Worm (Caenorhabditis elegans): ENCODE data around the gene fmo-1.
"Not testable (repeated sequence)": the region's sequence is repeated elsewhere in the genome, so short reads cannot be mapped to it uniquely, and the experiment has no call there.

fmo-1 gene

ce11 chrIV:10680379-10680778 is 18.7 kb downstream of the fmo-1 start, which contains the start of gene K08C7.4:
TSS of gene K08C7.4 (minus strand) at chrIV:10680479.
- TF ChIP-seq C16A3.4 (tag; optimal IDR thresholded peaks at IDR 0.05) (no peak), ceh-82 (tag; optimal IDR thresholded peaks at IDR 0.05) (no peak), hlh-4 (tag; optimal IDR thresholded peaks at IDR 0.05) (no peak), unc-30 (tag; optimal IDR thresholded peaks at IDR 0.05) (no peak), swsn-7 (tag; optimal IDR thresholded peaks at IDR 0.05) (no peak), dpl-1 (GFP tag; optimal IDR thresholded peaks at IDR 0.05) (no peak), vab-15 (tag; optimal IDR thresholded peaks at IDR 0.05) (no peak)

- no peak for TF ChIP-seq sptf-1 (tag; optimal IDR thresholded peaks at IDR 0.05)
- peak; percentile 40; the same call in 1 of the 2 replicates for TF ChIP-seq nhr-19 (GFP tag; conservative IDR thresholded peaks at IDR 0.05)
- TF ChIP-seq grh-1 (GFP tag; IDR thresholded peaks at IDR 0.05): no peak
- TF ChIP-seq lin-35 (GFP tag; optimal IDR thresholded peaks at IDR 0.05): peak in 1 of 2 experiments; percentile 69
- TF ChIP-seq ceh-88 (GFP tag; IDR thresholded peaks at IDR 0.05): no peak
- peak in 1 of 6 experiments; percentile 42 for TF ChIP-seq elt-3 (tag; optimal IDR thresholded peaks at IDR 0.05)
- TF ChIP-seq nhr-77 (tag; optimal IDR thresholded peaks at IDR 0.05): no peak
- peak; percentile 50 for TF ChIP-seq lin-14 (GFP tag; optimal IDR thresholded peaks at IDR 0.05)
- peak; percentile 29 for TF ChIP-seq C16A3.4 (tag; optimal IDR thresholded peaks at IDR 0.05)
- peak; percentile 54 for TF ChIP-seq nhr-20 (tag; optimal IDR thresholded peaks at IDR 0.05)
- TF ChIP-seq jun-1 (tag; optimal IDR thresholded peaks at IDR 0.05): peak; percentile 28
- peak in 1 of 2 experiments; percentile 94 for TF ChIP-seq mdl-1 (tag; optimal IDR thresholded peaks at IDR 0.05)
- peak; percentile 41 for TF ChIP-seq nhr-85 (tag)
Observed at ce11 chrIV:10682155-10682749, 20.6 kb downstream of the fmo-1 start, which contains the start of gene fmo-2. TSS of gene fmo-2 (plus strand) at chrIV:10682524.

ce11 chrIV:10685758-10686157 is 24.1 kb downstream of the fmo-1 start, which contains the start of the genes K08C7.6 and R102.1:
TSS of gene K08C7.6 (minus strand) at chrIV:10685858.
TSS of gene R102.1 (plus strand) at chrIV:10686048.
- TF ChIP-seq lir-3 (tag; optimal IDR thresholded peaks at IDR 0.05; ENCODE audit: poor library complexity): no peak
- peak; percentile 64 for TF ChIP-seq lin-14 (GFP tag; optimal IDR thresholded peaks at IDR 0.05)
- TF ChIP-seq irx-1 (tag; optimal IDR thresholded peaks at IDR 0.05): no peak
- TF ChIP-seq nhr-90 (tag; optimal IDR thresholded peaks at IDR 0.05; ENCODE audit: poor library complexity): no peak
- TF ChIP-seq fkh-4 (tag; optimal IDR thresholded peaks at IDR 0.05; ENCODE audit: borderline replicate concordance): no peak
- TF ChIP-seq C04F5.9 (tag; optimal IDR thresholded peaks at IDR 0.05): no peak

ce11 chrIV:10687307-10687706 is 25.6 kb downstream of the fmo-1 start, which contains the start of gene R102.2:
TSS of gene R102.2 (plus strand) at chrIV:10687607.
- TF ChIP-seq alr-1 (tag; optimal IDR thresholded peaks at IDR 0.05; ENCODE audit: borderline replicate concordance); nhr-28 (tag; optimal IDR thresholded peaks at IDR 0.05); nhr-20 (tag; optimal IDR thresholded peaks at IDR 0.05): not testable (repeated sequence)

- TF ChIP-seq nhr-90 (tag; optimal IDR thresholded peaks at IDR 0.05; ENCODE audit: poor library complexity) (no peak), egl-13 (tag; optimal IDR thresholded peaks at IDR 0.05) (no peak), C16A3.4 (tag; optimal IDR thresholded peaks at IDR 0.05) (no peak), mep-1 (tag; optimal IDR thresholded peaks at IDR 0.05) (no peak), lir-3 (tag; optimal IDR thresholded peaks at IDR 0.05; ENCODE audit: poor library complexity) (no peak), hlh-4 (tag; optimal IDR thresholded peaks at IDR 0.05) (no peak), sup-37 (GFP tag; optimal IDR thresholded peaks at IDR 0.05) (no peak), mab-9 (GFP tag; IDR thresholded peaks at IDR 0.05) (no peak), nhr-11 (tag; optimal IDR thresholded peaks at IDR 0.05) (no peak), pag-3 (tag; optimal IDR thresholded peaks at IDR 0.05; ENCODE audit: borderline replicate concordance, insufficient read depth) (no peak), efl-3 (GFP tag; optimal IDR thresholded peaks at IDR 0.05) (no peak), sox-4 (tag; optimal IDR thresholded peaks at IDR 0.05) (peak; percentile 22), ceh-88 (GFP tag; IDR thresholded peaks at IDR 0.05) (no peak), nhr-47 (tag; optimal IDR thresholded peaks at IDR 0.05) (peak; percentile 41), alr-1 (tag; optimal IDR thresholded peaks at IDR 0.05; ENCODE audit: borderline replicate concordance) (no peak), C34B4.2 (tag; optimal IDR thresholded peaks at IDR 0.05) (no peak), tlp-1 (tag; optimal IDR thresholded peaks at IDR 0.05) (no peak), jun-1 (tag; optimal IDR thresholded peaks at IDR 0.05) (no peak), unc-30 (tag; optimal IDR thresholded peaks at IDR 0.05) (no peak), unc-62 (GFP tag; optimal IDR thresholded peaks at IDR 0.05) (no peak), blmp-1 (tag; optimal IDR thresholded peaks at IDR 0.05) (no peak), grh-1 (GFP tag; IDR thresholded peaks at IDR 0.05) (no peak), lin-35 (GFP tag; optimal IDR thresholded peaks at IDR 0.05) (no peak), nhr-71 (tag; optimal IDR thresholded peaks at IDR 0.05) (peak; percentile 59)
Observed at ce11 chrIV:10688972-10689567, 27.4 kb downstream of the fmo-1 start, which contains the start of gene R102.3. TSS of gene R102.3 (plus strand) at chrIV:10689517.

Data from whole organism, L1 larva.